Worm (Caenorhabditis elegans) whole organism, L3 larva: ENCODE data around the gene C02F12.5.

Experiments used
- elt-1 ChIP-seq: fragments of 150-350 bp; optimal IDR thresholded peaks from 2 replicates; lab custom pipeline; 2014; ENCODE audit warnings: missing biosample characterization, missing genetic modification characterization
- nhr-25 ChIP-seq: sonication (generic microtip); optimal IDR thresholded peaks from 2 replicates; lab custom pipeline; 2017; ENCODE audit warnings: missing biosample characterization, missing genetic modification characterization
- snpc-4 ChIP-seq: fragments of 150-350 bp; optimal IDR thresholded peaks from 2 replicates; lab custom pipeline; 2014; ENCODE audit warnings: missing biosample characterization, missing genetic modification characterization

- TF ChIP-seq elt-1 (tag; lab: Kevin White, UChicago) (no peak), snpc-4 (tag; lab: Kevin White, UChicago) (no peak), nhr-25 (tag; lab: Kevin White, UChicago) (no peak)
Observed at ce11 chrX:3706319-3706718, 34.4 kb upstream of the C02F12.5 start.
